Fruit fly (Drosophila melanogaster) S2 (cell line): ENCODE results near the gene CG10077.

Experiments used
- CG8478 ChIP-seq: fragments of >200 bp; optimal IDR thresholded peaks from 2 replicates; lab custom pipeline; 2018
- CTCF ChIP-seq, 2 experiments: fragments of >200 bp; optimal IDR thresholded peaks; 2 replicates each; lab custom pipeline; 2018

CG10077 gene

DNA sequence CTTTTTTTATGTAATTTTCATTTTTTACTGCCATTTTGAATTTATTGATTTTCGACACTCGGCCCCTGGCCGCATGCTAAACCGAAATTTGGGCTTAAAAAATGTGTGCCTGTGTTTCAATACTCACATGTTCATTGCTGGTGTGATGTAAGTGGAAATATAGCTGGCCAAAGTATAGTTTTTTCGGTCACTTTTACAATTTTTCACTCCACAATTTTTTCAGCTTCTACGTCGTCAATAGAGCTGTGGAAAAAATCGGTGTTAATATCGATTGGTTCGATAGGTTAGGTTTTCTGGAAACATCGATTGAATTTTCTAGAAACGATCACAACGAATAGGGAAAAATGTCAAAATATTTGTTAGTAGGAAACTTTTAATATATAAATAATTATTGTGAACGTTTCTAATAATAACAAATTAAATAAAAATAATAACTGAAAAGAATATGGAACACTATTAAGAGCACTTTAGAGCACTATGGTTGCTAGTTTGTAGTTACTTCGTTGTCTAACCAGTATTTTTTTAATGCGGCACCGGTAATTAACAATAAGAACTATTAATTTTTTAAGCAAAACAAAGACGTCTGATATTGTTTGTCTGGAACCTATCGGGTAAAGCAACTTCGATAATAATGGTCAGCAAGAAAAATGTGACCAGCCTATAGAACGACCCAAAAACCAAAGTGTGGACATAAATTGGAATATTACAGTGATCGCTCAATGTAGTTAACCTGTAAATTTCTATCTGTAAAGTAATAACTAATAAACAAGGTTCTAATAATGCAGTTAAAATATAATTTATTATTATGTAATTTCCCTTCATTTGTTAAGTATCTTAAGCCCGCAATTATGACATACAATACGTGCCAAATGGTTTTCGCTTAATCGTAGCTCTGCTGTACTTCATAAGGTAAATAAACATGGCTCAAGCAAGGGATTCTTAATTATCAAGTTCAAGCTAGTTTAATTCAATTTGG, at the start of gene CG10077, which contains the start of gene CG9948:
CG10077 (minus strand) TSS at position 651 of the 976 bp plus-strand sequence.
CG9948 (plus strand) TSS at position 738 of the 976 bp plus-strand sequence.
- TF ChIP-seq CG8478 (lab: Kevin White, UChicago): no peak
- no peak for TF ChIP-seq CTCF (optimal IDR thresholded peaks at IDR 0.05; lab: Kevin White, UChicago)

dm6 chr3L:7003132-7003531, 47.4 kb upstream of the CG10077 start:
- no peak for TF ChIP-seq CG8478 (lab: Kevin White, UChicago)
- TF ChIP-seq CTCF (optimal IDR thresholded peaks at IDR 0.05; lab: Kevin White, UChicago): no peak

DNA sequence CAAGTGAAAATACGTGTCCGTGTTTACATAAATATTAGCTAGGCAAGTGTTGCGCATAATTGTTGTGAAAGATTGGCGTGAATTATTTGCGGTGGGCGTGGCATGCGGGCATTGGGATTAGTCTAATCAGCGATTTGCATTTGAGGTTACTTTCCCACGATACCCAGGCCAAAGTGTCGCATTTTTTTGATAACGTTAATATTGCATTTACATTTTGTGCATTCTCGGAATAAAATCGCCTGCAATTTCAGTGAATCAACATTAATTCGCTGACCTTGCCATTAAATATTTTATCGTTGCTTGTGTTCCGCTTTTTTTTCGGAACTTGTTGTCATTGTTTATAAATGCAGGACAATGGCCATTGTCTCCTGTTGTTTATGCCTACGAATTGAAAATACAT, 46.7 kb upstream of the CG10077 start:
- TF ChIP-seq CG8478 (lab: Kevin White, UChicago) (no peak), CTCF (optimal IDR thresholded peaks at IDR 0.05; lab: Kevin White, UChicago) (no peak)

- no peak for TF ChIP-seq CTCF (optimal IDR thresholded peaks at IDR 0.05; lab: Kevin White, UChicago)
- TF ChIP-seq CG8478 (lab: Kevin White, UChicago): no peak
These were observed 46.2 kb upstream of the CG10077 start for dm6 chr3L:7001855-7002254.

DNA sequence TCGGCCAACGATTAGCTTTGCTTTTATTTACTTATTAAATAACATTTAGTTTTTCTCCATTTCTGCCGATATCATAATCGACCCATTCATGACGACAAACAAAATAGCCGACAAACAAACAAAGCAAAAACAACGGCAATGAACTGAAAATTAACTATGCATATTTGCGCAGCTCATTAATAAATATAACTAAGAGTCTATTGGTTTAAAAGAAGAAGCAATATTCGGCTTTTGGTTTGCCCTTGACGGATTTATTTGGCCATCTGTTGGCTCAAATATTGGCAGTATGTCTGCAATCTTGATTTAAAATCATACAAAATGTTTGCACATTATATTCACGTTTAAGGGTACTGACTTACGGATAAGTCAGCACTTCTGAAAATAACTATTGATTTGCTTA, 44.3 kb upstream of the CG10077 start:
- TF ChIP-seq CG8478 (lab: Kevin White, UChicago) (no peak), CTCF (optimal IDR thresholded peaks at IDR 0.05; lab: Kevin White, UChicago) (no peak)

DNA sequence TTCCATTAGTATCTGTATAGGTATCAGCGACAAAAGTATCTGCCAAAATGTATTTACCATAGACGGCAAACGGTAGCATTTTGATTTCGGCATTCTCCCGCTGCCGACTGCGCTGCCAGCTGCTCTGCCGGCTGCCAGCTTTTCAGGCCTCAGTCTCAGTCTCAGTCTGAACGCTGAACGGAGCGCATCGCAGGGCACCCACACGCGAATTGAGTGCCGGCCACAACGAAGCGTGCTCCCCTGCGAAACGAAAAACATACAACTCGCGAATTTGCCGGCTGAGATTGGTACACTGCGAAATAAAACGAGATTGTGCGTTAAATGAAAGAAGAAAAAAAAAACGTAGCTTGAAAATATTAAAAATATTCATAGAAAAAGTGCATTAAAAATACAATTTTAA, 43.0 kb upstream of the CG10077 start, which contains the start of gene Mp:
Mp (plus strand) TSS at position 152 of the 400 bp plus-strand sequence.
- no peak for TF ChIP-seq CTCF (optimal IDR thresholded peaks at IDR 0.05; lab: Kevin White, UChicago)
- no peak for TF ChIP-seq CG8478 (lab: Kevin White, UChicago)

dm6 chr3L:6997410-6997809, 41.7 kb upstream of the CG10077 start:
- TF ChIP-seq CTCF (optimal IDR thresholded peaks at IDR 0.05; lab: Kevin White, UChicago) (no peak), CG8478 (lab: Kevin White, UChicago) (no peak)

- TF ChIP-seq CTCF (optimal IDR thresholded peaks at IDR 0.05; lab: Kevin White, UChicago) (no peak), CG8478 (lab: Kevin White, UChicago) (no peak)
These were observed 41.2 kb upstream of the CG10077 start for dm6 chr3L:6996907-6997306.

dm6 chr3L:6995364-6995749, 39.7 kb upstream of the CG10077 start:
- TF ChIP-seq CTCF (optimal IDR thresholded peaks at IDR 0.05; lab: Kevin White, UChicago): peak; percentile 81 to 86
- no peak for TF ChIP-seq CG8478 (lab: Kevin White, UChicago)

- peak; percentile 69 to 89 for TF ChIP-seq CTCF (optimal IDR thresholded peaks at IDR 0.05; lab: Kevin White, UChicago)
These were observed 39.0 kb upstream of the CG10077 start for dm6 chr3L:6994464-6995363.

DNA sequence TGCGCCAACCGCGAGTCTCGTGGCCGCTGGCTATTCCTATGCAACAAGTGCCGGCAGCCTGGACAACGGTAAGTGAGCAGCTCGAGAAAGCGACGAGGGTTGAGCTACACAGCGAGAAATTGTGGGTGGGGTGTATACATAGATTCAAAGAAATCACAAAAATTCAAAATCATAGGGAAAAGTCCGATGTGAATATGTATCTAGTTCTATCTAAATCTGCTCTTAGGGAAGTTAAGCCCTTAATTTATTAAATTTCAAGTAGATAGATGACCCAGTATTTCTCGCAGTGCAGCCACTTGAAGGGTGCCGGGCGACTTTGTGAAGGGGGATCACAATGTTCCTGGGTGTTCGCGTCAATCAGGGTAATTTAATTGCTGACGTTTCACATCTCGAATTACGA, 37.6 kb upstream of the CG10077 start:
- TF ChIP-seq CG8478 (lab: Kevin White, UChicago): no peak
- no peak for TF ChIP-seq CTCF (optimal IDR thresholded peaks at IDR 0.05; lab: Kevin White, UChicago)

DNA sequence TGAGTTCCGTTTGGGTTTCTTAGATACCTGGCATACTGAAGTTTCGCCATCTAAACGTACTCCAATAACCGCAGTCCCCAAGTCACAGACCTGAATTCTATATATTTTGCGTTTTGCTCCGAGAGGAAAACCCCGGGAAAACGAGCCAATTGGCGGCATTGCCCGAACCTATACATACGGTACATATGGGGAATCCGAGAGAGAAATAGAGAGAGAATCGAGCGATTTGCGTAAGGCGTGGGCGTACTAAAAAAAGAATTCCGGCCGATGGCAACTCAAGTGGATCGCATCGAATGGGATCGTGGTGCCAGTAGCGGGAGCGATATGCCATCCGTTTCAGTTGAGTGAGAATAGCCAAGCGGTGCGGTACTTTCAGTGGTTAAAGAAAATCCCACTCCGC, 34.6 kb upstream of the CG10077 start, which contains the start of gene bin:
bin (plus strand) TSS at position 335 of the 400 bp plus-strand sequence.
- no peak for TF ChIP-seq CTCF (optimal IDR thresholded peaks at IDR 0.05; lab: Kevin White, UChicago)
- no peak for TF ChIP-seq CG8478 (lab: Kevin White, UChicago)

DNA sequence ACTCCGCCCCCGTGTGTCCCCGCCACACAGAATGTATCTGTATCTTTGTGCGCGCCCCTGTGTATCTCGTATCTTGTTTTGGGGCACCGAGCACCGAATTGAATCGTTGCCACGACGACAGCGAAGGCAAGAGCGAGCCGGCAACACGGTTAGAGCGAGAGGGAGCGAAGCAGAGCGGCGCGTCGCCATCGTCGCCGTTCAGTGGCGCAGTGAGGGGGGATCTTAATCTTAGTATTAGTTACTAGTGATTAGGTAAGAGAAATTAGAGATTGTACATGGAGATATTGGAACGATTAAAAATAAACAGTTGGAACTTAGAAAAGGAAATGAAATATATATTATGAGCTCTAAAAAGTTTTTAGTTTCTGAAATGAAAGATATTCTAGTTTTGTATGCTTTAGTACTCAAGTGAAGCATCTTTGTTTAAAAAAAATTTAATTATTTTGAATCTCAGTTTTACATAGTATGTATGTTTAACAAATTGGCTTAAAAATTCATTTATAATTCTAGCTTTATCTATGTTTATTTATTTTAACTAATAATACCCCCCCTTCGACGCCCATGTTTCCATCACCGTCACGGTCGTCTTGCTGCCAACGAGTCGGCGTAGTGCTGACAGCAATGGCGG, 33.4 kb upstream of the CG10077 start:
- no peak for TF ChIP-seq CTCF (optimal IDR thresholded peaks at IDR 0.05; lab: Kevin White, UChicago)
- TF ChIP-seq CG8478 (lab: Kevin White, UChicago): no peak

dm6 chr3L:6984486-6984885, 28.8 kb upstream of the CG10077 start, which contains the start of the genes CG32388 and CG43439:
TSS of gene CG32388 (minus strand) at chr3L:6984586.
TSS of gene CG43439 (minus strand) at chr3L:6984586.
- no peak for TF ChIP-seq CTCF (optimal IDR thresholded peaks at IDR 0.05; lab: Kevin White, UChicago)
- TF ChIP-seq CG8478 (lab: Kevin White, UChicago): no peak
